Fruit fly (Drosophila melanogaster) whole organism, embryonic: ENCODE measurements around the gene Sec3.

Source experiments
- Ada2b ChIP-seq: fragments of 200-800 bp; sonication (Bioruptor generic); IDR thresholded peaks from 2 replicates; pipeline ENCODE4 v1.3.6; 2022; ENCODE audit warnings: missing biosample characterization, missing genetic modification characterization
- CG10147 ChIP-seq: fragments of 200-800 bp; sonication (Bioruptor generic); optimal IDR thresholded peaks from 2 replicates; lab custom pipeline; 2019; ENCODE audit warnings: missing biosample characterization, mild to moderate bottlenecking, missing genetic modification characterization, moderate library complexity
- CG10543 ChIP-seq: fragments of 200-800 bp; sonication (Bioruptor generic); optimal IDR thresholded peaks from 3 replicates; lab custom pipeline; 2017; ENCODE audit warnings: missing biosample characterization, mild to moderate bottlenecking, missing genetic modification characterization, moderate library complexity
- CG11247 ChIP-seq: fragments of 200-800 bp; sonication (Bioruptor generic); IDR thresholded peaks from 2 replicates; pipeline ENCODE4 v1.3.6; 2022; ENCODE audit warnings: missing biosample characterization, missing genetic modification characterization
- CG11504 ChIP-seq: fragments of 200-800 bp; sonication (Bioruptor generic); optimal IDR thresholded peaks from 3 replicates; lab custom pipeline; 2019; ENCODE audit warnings: missing biosample characterization, mild to moderate bottlenecking, missing genetic modification characterization, moderate library complexity
- CG14014 ChIP-seq: fragments of 200-800 bp; sonication (Bioruptor generic); IDR thresholded peaks from 2 replicates; pipeline ENCODE4 v1.3.6; 2022; ENCODE audit warnings: missing biosample characterization, missing genetic modification characterization
- CG16863 ChIP-seq: fragments of 200-800 bp; sonication (Bioruptor generic); optimal IDR thresholded peaks from 3 replicates; lab custom pipeline; 2016; ENCODE audit warnings: missing biosample characterization, missing genetic modification characterization
- CG3065 ChIP-seq: fragments of 200-800 bp; sonication (Bioruptor generic); optimal IDR thresholded peaks from 2 replicates; lab custom pipeline; 2016; ENCODE audit warnings: missing biosample characterization, missing genetic modification characterization
- CG31441 ChIP-seq: fragments of 200-800 bp; sonication (Bioruptor generic); IDR thresholded peaks from 2 replicates; pipeline ENCODE4 v1.3.6; 2022; ENCODE audit warnings: missing biosample characterization, missing genetic modification characterization
- CG4404 ChIP-seq: fragments of 200-800 bp; sonication (Bioruptor generic); IDR thresholded peaks from 2 replicates; pipeline ENCODE4 v1.3.6; 2022; ENCODE audit warnings: missing biosample characterization, missing genetic modification characterization
- CG5953 ChIP-seq: fragments of 200-800 bp; sonication (Bioruptor generic); IDR thresholded peaks from 2 replicates; pipeline ENCODE4 v1.3.6; 2022; ENCODE audit warnings: missing biosample characterization, missing genetic modification characterization
- CG7963 ChIP-seq: fragments of 200-800 bp; sonication (Bioruptor generic); IDR thresholded peaks from 3 replicates; pipeline ENCODE4 v1.3.6; 2022; ENCODE audit warnings: missing biosample characterization, missing genetic modification characterization; ENCODE audit not compliant: partially characterized antibody
- CG7987 ChIP-seq: fragments of 200-800 bp; sonication (Bioruptor generic); optimal IDR thresholded peaks from 2 replicates; lab custom pipeline; 2018; ENCODE audit warnings: missing biosample characterization, mild to moderate bottlenecking, missing genetic modification characterization, moderate library complexity
- Chrac-16 ChIP-seq: fragments of 200-800 bp; sonication (Bioruptor generic); optimal IDR thresholded peaks from 3 replicates; lab custom pipeline; 2016; ENCODE audit warnings: missing biosample characterization, missing genetic modification characterization
- CrebB ChIP-seq: fragments of 200-800 bp; sonication (Bioruptor generic); optimal IDR thresholded peaks from 3 replicates; lab custom pipeline; 2018; ENCODE audit warnings: missing biosample characterization, mild to moderate bottlenecking, missing genetic modification characterization
- Dad ChIP-seq: fragments of 200-800 bp; sonication (Bioruptor generic); optimal IDR thresholded peaks from 3 replicates; lab custom pipeline; 2016; ENCODE audit warnings: missing biosample characterization, missing genetic modification characterization
- H15 ChIP-seq: fragments of 200-800 bp; sonication (Bioruptor generic); IDR thresholded peaks from 3 replicates; pipeline ENCODE4 v1.3.6; 2022; ENCODE audit warnings: missing biosample characterization, missing genetic modification characterization
- HLHmδ ChIP-seq: fragments of 200-800 bp; sonication (Bioruptor generic); optimal IDR thresholded peaks from 2 replicates; lab custom pipeline; 2018; ENCODE audit warnings: missing biosample characterization, mild to moderate bottlenecking, missing genetic modification characterization, moderate library complexity
- Hand ChIP-seq: fragments of 200-800 bp; sonication (Bioruptor generic); optimal IDR thresholded peaks from 2 replicates; lab custom pipeline; 2017; ENCODE audit warnings: mild to moderate bottlenecking, missing biosample characterization, missing genetic modification reagents, missing genetic modification characterization
- Max ChIP-seq: fragments of 200-800 bp; sonication (Bioruptor generic); optimal IDR thresholded peaks from 2 replicates; lab custom pipeline; 2016; ENCODE audit warnings: missing biosample characterization, mild to moderate bottlenecking, missing genetic modification characterization
- Mrtf ChIP-seq: fragments of 200-800 bp; sonication (Bioruptor generic); IDR thresholded peaks from 3 replicates; pipeline ENCODE4 v1.3.6; 2022; ENCODE audit warnings: missing biosample characterization, missing genetic modification characterization
- NK7.1 ChIP-seq: fragments of 200-800 bp; sonication (Bioruptor generic); optimal IDR thresholded peaks from 3 replicates; lab custom pipeline; 2016; ENCODE audit warnings: missing biosample characterization, missing genetic modification characterization
- Nf-YA ChIP-seq: fragments of 200-800 bp; sonication (Bioruptor generic); IDR thresholded peaks from 2 replicates; pipeline ENCODE4 v1.3.6; 2022; ENCODE audit warnings: missing biosample characterization, missing genetic modification characterization
- Nf-YB ChIP-seq: fragments of 200-800 bp; sonication (Bioruptor generic); optimal IDR thresholded peaks from 3 replicates; lab custom pipeline; 2019; ENCODE audit warnings: missing biosample characterization, mild to moderate bottlenecking, missing genetic modification characterization, moderate library complexity
- Ptx1 ChIP-seq: fragments of 200-800 bp; sonication (Bioruptor generic); IDR thresholded peaks from 2 replicates; pipeline ENCODE4 v1.3.6; 2022; ENCODE audit warnings: missing biosample characterization, missing genetic modification characterization
- Side ChIP-seq: fragments of 200-800 bp; sonication (Bioruptor generic); optimal IDR thresholded peaks from 2 replicates; lab custom pipeline; 2016; ENCODE audit warnings: missing biosample characterization, missing genetic modification characterization
- Sox102F ChIP-seq: fragments of 200-800 bp; sonication (Bioruptor generic); optimal IDR thresholded peaks from 2 replicates; lab custom pipeline; 2018; ENCODE audit warnings: missing biosample characterization, mild to moderate bottlenecking, missing genetic modification characterization, moderate library complexity
- Trl ChIP-seq, 3 experiments: fragments of >200 bp in 2 of 3; fragments of 200-800 bp in 1 of 3; sonication (Bioruptor generic) in 1 of 3; optimal IDR thresholded peaks; 2 replicates in 1 of 3; 3 replicates in 2 of 3; lab custom pipeline; 2016 to 2017; ENCODE audit warnings: missing biosample characterization in 1 of 3, missing genetic modification characterization in 1 of 3
- YL-1 ChIP-seq: fragments of 200-800 bp; sonication (Bioruptor generic); optimal IDR thresholded peaks from 3 replicates; lab custom pipeline; 2017; ENCODE audit warnings: missing biosample characterization, mild to moderate bottlenecking, missing genetic modification characterization
- bsh ChIP-seq, 2 experiments: fragments of 200-800 bp; sonication (Bioruptor generic); optimal IDR thresholded peaks; 2 replicates each; lab custom pipeline; 2017 to 2018; ENCODE audit warnings: mild to moderate bottlenecking in 2 of 2, missing biosample characterization in 2 of 2, missing genetic modification characterization in 2 of 2, moderate library complexity in 1 of 2
- chn ChIP-seq: fragments of 200-800 bp; sonication (Bioruptor generic); optimal IDR thresholded peaks from 2 replicates; lab custom pipeline; 2016; ENCODE audit warnings: missing biosample characterization, missing genetic modification characterization
- ci ChIP-seq: fragments of 200-800 bp; sonication (Bioruptor generic); IDR thresholded peaks from 3 replicates; pipeline ENCODE4 v1.3.6; 2022; ENCODE audit warnings: missing biosample characterization, missing genetic modification characterization
- corto ChIP-seq: fragments of 200-800 bp; sonication (Bioruptor generic); optimal IDR thresholded peaks from 2 replicates; lab custom pipeline; 2016; ENCODE audit warnings: missing biosample characterization, mild to moderate bottlenecking, missing genetic modification characterization, moderate library complexity
- da ChIP-seq: fragments of 200-800 bp; sonication (Bioruptor generic); optimal IDR thresholded peaks from 2 replicates; lab custom pipeline; 2016; ENCODE audit warnings: missing biosample characterization, missing genetic modification characterization
- exex ChIP-seq: fragments of 200-800 bp; sonication (Bioruptor generic); optimal IDR thresholded peaks from 4 replicates; lab custom pipeline; 2018; ENCODE audit warnings: missing biosample characterization, mild to moderate bottlenecking, missing genetic modification characterization, moderate library complexity
- lab ChIP-seq: fragments of 200-800 bp; sonication (Bioruptor generic); optimal IDR thresholded peaks from 3 replicates; lab custom pipeline; 2017; ENCODE audit warnings: missing biosample characterization, missing genetic modification characterization, mild to moderate bottlenecking, moderate library complexity, missing genetic modification reagents
- p53 ChIP-seq: fragments of 200-800 bp; sonication (Bioruptor generic); optimal IDR thresholded peaks from 2 replicates; lab custom pipeline; 2016; ENCODE audit warnings: missing biosample characterization, missing genetic modification characterization
- psq ChIP-seq: fragments of 200-800 bp; sonication (Bioruptor generic); optimal IDR thresholded peaks from 2 replicates; lab custom pipeline; 2017; ENCODE audit warnings: missing biosample characterization, missing genetic modification characterization
- pzg ChIP-seq: fragments of 200-800 bp; sonication (Bioruptor generic); optimal IDR thresholded peaks from 3 replicates; lab custom pipeline; 2018; ENCODE audit warnings: missing biosample characterization, mild to moderate bottlenecking, missing genetic modification characterization, moderate library complexity
- rib ChIP-seq: fragments of 200-800 bp; sonication (Bioruptor generic); IDR thresholded peaks from 2 replicates; pipeline ENCODE4 v1.3.6; 2022; ENCODE audit warnings: missing biosample characterization, missing genetic modification characterization
- run ChIP-seq: fragments of 200-800 bp; sonication (Bioruptor generic); optimal IDR thresholded peaks from 3 replicates; lab custom pipeline; 2018; ENCODE audit warnings: missing biosample characterization, mild to moderate bottlenecking, missing genetic modification characterization
- sens ChIP-seq: fragments of 200-800 bp; sonication (Bioruptor generic); peaks from one replicate; lab custom pipeline; 2016; ENCODE audit warnings: missing biosample characterization, missing genetic modification characterization
- sens-2 ChIP-seq: fragments of 200-800 bp; sonication (Bioruptor generic); IDR thresholded peaks from 2 replicates; pipeline ENCODE4 v1.3.6; 2022; ENCODE audit warnings: missing biosample characterization, missing genetic modification characterization
- sim ChIP-seq: fragments of 200-800 bp; sonication (Bioruptor generic); IDR thresholded peaks from 2 replicates; pipeline ENCODE4 v1.3.6; 2022; ENCODE audit warnings: missing biosample characterization, missing genetic modification characterization
- slp2 ChIP-seq: fragments of 200-800 bp; sonication (Bioruptor generic); optimal IDR thresholded peaks from 2 replicates; lab custom pipeline; 2016; ENCODE audit warnings: missing biosample characterization, missing genetic modification characterization
- so ChIP-seq: fragments of 200-800 bp; sonication (Bioruptor generic); IDR thresholded peaks from 3 replicates; pipeline ENCODE4 v1.3.6; 2022; ENCODE audit warnings: missing biosample characterization, missing genetic modification characterization
- sug ChIP-seq: fragments of 200-800 bp; optimal IDR thresholded peaks from 2 replicates; lab custom pipeline; 2019; ENCODE audit warnings: missing biosample characterization, mild to moderate bottlenecking, missing genetic modification characterization, moderate library complexity
- tgo ChIP-seq: fragments of 200-800 bp; sonication (Bioruptor generic); IDR thresholded peaks from 3 replicates; pipeline ENCODE4 v1.3.6; 2022; ENCODE audit warnings: missing biosample characterization, missing genetic modification characterization
- tna ChIP-seq: fragments of 200-800 bp; sonication (Bioruptor generic); IDR thresholded peaks from 2 replicates; pipeline ENCODE4 v1.3.6; 2022; ENCODE audit warnings: missing biosample characterization, missing genetic modification characterization; ENCODE audit not compliant: partially characterized antibody
- yki ChIP-seq: fragments of >200 bp; optimal IDR thresholded peaks from 3 replicates; lab custom pipeline; 2018
- z ChIP-seq: fragments of 200-800 bp; sonication (Bioruptor generic); IDR thresholded peaks from 3 replicates; pipeline ENCODE4 v1.3.6; 2022; ENCODE audit warnings: missing biosample characterization, missing genetic modification characterization

The Sec3 gene

DNA sequence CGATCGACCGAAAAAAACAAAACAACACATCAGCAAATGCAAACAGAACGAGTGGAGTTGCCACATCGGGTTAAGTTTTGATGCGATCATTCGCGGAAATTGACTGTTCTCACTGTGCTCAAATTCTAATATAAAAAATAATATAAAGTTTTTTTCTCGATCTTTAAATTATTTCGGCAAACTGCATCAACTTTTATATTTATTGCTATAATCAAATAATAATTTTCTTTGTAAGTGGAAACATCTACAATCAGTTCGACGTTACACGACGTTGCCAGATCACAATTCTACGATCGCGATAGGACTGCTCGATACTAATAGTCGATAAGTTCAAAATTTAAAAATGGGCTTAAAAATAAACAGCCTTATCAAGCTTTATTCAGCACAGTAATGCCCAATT lies 3.8 kb upstream of the Sec3 start, which contains the start of gene Gorab (continued):
- TF ChIP-seq exex: peak; percentile 45
- TF ChIP-seq Mrtf (GFP tag; lab: Robert Waterston, UW): peak; percentile 93
- TF ChIP-seq rib (GFP tag; lab: Robert Waterston, UW): peak; percentile 89
- no peak for TF ChIP-seq p53 (GFP tag; lab: Kevin White, UChicago)
- peak; percentile 96 for TF ChIP-seq Ada2b (GFP tag; lab: Robert Waterston, UW)
- TF ChIP-seq CG31441 (GFP tag; lab: Robert Waterston, UW): peak; percentile 93
- peak; percentile 54 for TF ChIP-seq pzg
- no peak for TF ChIP-seq Trl (optimal IDR thresholded peaks at IDR 0.05; lab: Kevin White, UChicago)
- TF ChIP-seq Trl (GFP tag; optimal IDR thresholded peaks at IDR 0.05; lab: Kevin White, UChicago): peak; percentile 4
- TF ChIP-seq CG11504: peak; percentile 87
- TF ChIP-seq CrebB (tag; lab: Kevin White, UChicago): no peak
- TF ChIP-seq ci: peak; percentile 94
- TF ChIP-seq CG10543: peak; percentile 61
- peak; percentile 96 for TF ChIP-seq tgo (GFP tag; lab: Robert Waterston, UW)
- TF ChIP-seq CG16863: peak; percentile 77
- TF ChIP-seq Hand (GFP tag; lab: Kevin White, UChicago): no peak
- peak; percentile 87 for TF ChIP-seq lab (GFP tag; lab: Kevin White, UChicago)
- peak; percentile 93 for TF ChIP-seq CG11247 (GFP tag; lab: Robert Waterston, UW)
- TF ChIP-seq Dad (GFP tag; lab: Kevin White, UChicago): peak; percentile 73
- peak; percentile 94 for TF ChIP-seq CG14014
- TF ChIP-seq yki (lab: Kevin White, UChicago): no peak
- peak; percentile 46 for TF ChIP-seq CG3065 (GFP tag; lab: Kevin White, UChicago)
- no peak for TF ChIP-seq run (tag; lab: Kevin White, UChicago)
- peak; percentile 87 for TF ChIP-seq Max (GFP tag; lab: Kevin White, UChicago)
- no peak for TF ChIP-seq HLHmδ (GFP tag; lab: Kevin White, UChicago)
- peak; percentile 72 for TF ChIP-seq slp2 (GFP tag; lab: Kevin White, UChicago)
- TF ChIP-seq bsh (GFP tag; optimal IDR thresholded peaks at IDR 0.05; lab: Kevin White, UChicago): peak in 1 of 2 experiments; percentile 90
- TF ChIP-seq CG7987 (GFP tag; lab: Kevin White, UChicago): peak; percentile 49
- TF ChIP-seq CG7963 (GFP tag; lab: Robert Waterston, UW): no peak
- peak; percentile 40 for TF ChIP-seq NK7.1 (GFP tag; lab: Kevin White, UChicago)
- peak; percentile 98 for TF ChIP-seq Ptx1 (GFP tag; lab: Robert Waterston, UW)
- TF ChIP-seq CG10147 (GFP tag; lab: Kevin White, UChicago): peak; percentile 87
- peak; percentile 84 for TF ChIP-seq CG5953 (GFP tag; lab: Robert Waterston, UW)
- TF ChIP-seq YL-1 (GFP tag; lab: Kevin White, UChicago): peak; percentile 66
- peak; percentile 81 for TF ChIP-seq corto (GFP tag; lab: Kevin White, UChicago)
- peak; percentile 86 for TF ChIP-seq sim (GFP tag; lab: Robert Waterston, UW)
- TF ChIP-seq sug (tag; lab: Kevin White, UChicago): peak; percentile 74
- peak; percentile 53 for TF ChIP-seq Nf-YB
- peak; percentile 92 for TF ChIP-seq Chrac-16 (GFP tag; lab: Kevin White, UChicago)
- peak; percentile 96 for TF ChIP-seq sens (GFP tag; lab: Kevin White, UChicago)
- peak; percentile 76 for TF ChIP-seq sens-2 (GFP tag; lab: Robert Waterston, UW)
- peak; percentile 39 for TF ChIP-seq da (GFP tag; lab: Kevin White, UChicago)
- peak; percentile 91 for TF ChIP-seq Sox102F (GFP tag; lab: Kevin White, UChicago)
- no peak for TF ChIP-seq tna (GFP tag; lab: Robert Waterston, UW)
- peak; percentile 97 for TF ChIP-seq CG4404 (GFP tag; lab: Robert Waterston, UW)
- TF ChIP-seq H15 (GFP tag; lab: Robert Waterston, UW): peak; percentile 91
- TF ChIP-seq chn (GFP tag; lab: Kevin White, UChicago): peak; percentile 90
- TF ChIP-seq so (GFP tag; lab: Robert Waterston, UW): peak; percentile 85; the same call in 2 of the 3 replicates
- peak; percentile 55 for TF ChIP-seq psq (GFP tag; lab: Kevin White, UChicago)
- peak; percentile 86 for TF ChIP-seq Nf-YA (GFP tag; lab: Robert Waterston, UW)
- no peak for TF ChIP-seq Side (GFP tag; lab: Kevin White, UChicago)
- TF ChIP-seq z (GFP tag; lab: Robert Waterston, UW): no peak
